Worm (Caenorhabditis elegans) whole organism, L4/young adult: Measurements from ENCODE around the gene K02H11.4.

Source experiments
- W03F9.2 ChIP-seq: fragments of 150-350 bp; optimal IDR thresholded peaks from 2 replicates; lab custom pipeline; 2014; ENCODE audit warnings: missing biosample characterization, missing genetic modification characterization
- dao-5 ChIP-seq: sonication (generic microtip); optimal IDR thresholded peaks from 2 replicates; lab custom pipeline; 2016; ENCODE audit warnings: missing genotype, missing genetic modification characterization, moderate library complexity, missing compliant biosample characterization
- him-1 ChIP-seq: sonication (generic microtip); optimal IDR thresholded peaks from 2 replicates; lab custom pipeline; 2016; ENCODE audit warnings: missing genotype, missing genetic modification reagents, missing genetic modification characterization, missing compliant biosample characterization

K02H11.4 gene

DNA sequence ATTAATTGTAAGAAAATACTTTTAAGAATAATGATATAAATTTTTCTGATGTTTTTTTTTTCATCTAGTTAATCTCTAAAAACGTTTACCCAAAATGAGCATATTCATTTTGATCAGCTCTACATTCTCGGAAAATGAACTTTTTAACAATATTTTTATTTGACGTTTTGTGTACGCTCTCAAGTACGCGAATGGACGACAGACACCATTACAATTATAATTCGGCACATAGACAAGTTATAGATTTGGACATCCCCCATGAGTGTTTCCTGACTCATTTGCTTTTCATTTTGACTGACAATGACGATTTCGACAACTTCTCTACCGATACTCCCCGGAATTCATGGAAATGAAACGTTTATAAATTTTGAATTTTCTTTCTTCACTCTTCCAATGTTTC, 31.9 kb downstream of the K02H11.4 start, which contains the start of gene sru-27:
Gene sru-27 (plus strand): TSS at position 301 of the 400 bp plus-strand sequence.
- TF ChIP-seq W03F9.2 (no peak), him-1 (tag; lab: Kevin White, UChicago) (no peak), dao-5 (tag; lab: Kevin White, UChicago) (no peak)

DNA sequence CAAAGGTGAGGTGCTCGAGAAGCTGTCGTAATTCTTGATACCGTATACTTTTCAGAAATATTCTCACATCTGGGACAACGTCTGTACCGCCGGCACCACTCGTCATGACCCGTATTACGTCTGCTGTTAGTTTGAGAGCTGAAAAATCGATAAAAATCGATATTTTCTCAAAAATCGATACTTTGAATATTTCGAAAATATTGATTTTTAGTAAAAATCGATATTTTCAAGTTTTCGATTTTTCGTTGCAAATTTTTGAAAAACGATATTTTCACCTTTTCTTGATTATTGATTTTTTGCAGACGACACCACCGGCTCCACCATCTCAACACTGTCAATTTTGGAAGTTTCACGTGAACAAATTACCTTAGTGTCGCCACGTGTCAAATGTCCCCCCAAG, 35.3 kb downstream of the K02H11.4 start:
- TF ChIP-seq him-1 (tag; lab: Kevin White, UChicago) (no peak), W03F9.2 (no peak), dao-5 (tag; lab: Kevin White, UChicago) (no peak)

DNA sequence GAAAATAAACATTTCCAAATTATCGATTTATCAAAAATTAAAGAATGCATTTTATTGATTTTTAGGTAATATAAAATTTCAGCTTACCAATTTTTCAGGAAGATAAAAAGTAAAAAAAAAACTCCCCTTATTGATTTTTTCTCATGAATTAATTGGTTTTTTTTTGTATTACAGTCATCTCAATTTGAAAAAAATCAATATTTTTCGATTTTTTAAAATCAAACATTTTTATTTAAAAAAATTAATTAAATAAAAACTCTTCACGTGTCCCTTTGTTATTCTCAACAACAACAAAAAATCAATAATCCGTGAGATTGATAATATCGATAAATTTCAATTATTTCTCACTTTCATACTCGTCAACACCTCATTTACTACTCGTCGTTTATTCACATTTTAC, 35.7 kb downstream of the K02H11.4 start, which contains the start of gene C38C3.3:
Gene C38C3.3 (plus strand): TSS at position 301 of the 400 bp plus-strand sequence.
- TF ChIP-seq W03F9.2 = no peak
- TF ChIP-seq dao-5 (tag; lab: Kevin White, UChicago) = no peak
- TF ChIP-seq him-1 (tag; lab: Kevin White, UChicago) = no peak

DNA sequence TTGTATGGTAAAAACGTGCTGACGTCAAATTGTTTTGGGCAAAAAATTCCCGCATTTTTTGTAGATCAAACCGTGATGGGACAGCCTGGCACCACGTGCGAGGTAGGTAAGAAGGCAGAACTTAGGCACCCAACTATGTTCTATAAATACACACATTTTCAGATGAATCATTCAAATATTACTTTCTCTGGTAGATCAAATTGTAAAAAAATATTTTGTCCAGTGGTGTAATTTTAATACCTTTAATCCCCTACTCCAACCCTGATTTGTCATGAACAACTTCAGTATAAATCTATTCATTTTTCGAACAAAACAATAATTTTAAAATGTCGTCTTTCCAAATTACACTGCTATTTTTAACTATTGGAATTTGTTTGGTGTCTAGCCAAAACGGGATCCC, 36.6 kb downstream of the K02H11.4 start, which contains the start of gene spig-7:
Gene spig-7 (plus strand): TSS at position 301 of the 400 bp plus-strand sequence.
- no peak for TF ChIP-seq dao-5 (tag; lab: Kevin White, UChicago)

DNA sequence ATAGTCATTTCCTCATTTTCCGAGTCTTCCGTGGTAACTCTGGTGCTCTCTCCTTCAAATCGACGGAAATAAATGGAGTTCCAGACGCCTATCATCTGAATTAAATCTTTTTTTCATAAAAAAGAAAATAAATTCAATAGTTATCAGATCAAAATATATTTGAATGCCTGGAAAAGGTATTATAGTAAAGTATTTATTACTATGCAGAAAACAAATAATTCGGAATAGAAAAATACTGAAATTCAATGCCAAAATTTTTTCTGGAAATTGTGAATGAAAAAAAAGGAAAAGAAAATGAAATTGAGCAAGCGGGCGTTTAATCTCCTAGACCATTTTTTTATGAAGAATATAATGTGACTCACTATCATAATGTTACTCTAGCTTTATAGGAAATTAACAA, 39.5 kb downstream of the K02H11.4 start, which contains the start of gene C38C3.6:
Gene C38C3.6 (minus strand): TSS at position 101 of the 400 bp plus-strand sequence.
- no peak for TF ChIP-seq W03F9.2
- TF ChIP-seq dao-5 (tag; lab: Kevin White, UChicago) = no peak
- TF ChIP-seq him-1 (tag; lab: Kevin White, UChicago) = no peak

DNA sequence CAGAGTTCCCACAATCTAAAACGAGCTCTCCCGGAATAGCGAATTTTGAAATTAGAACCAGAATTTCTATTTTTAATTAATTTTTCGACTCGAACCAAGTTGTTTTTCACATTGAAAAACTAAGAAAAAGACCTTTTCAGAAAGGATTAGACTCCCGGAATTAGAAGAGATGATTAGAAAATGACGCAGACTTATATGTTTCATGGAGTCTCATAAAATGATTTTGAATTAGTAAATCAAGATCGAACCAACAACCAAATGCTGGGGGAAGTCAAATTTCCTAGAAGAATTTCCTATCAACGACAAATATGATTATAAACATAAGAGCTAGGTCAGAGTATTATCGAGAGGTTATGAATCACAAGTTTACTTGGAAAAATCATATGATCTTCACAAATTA, 42.4 kb downstream of the K02H11.4 start:
- TF ChIP-seq W03F9.2 = no peak

DNA sequence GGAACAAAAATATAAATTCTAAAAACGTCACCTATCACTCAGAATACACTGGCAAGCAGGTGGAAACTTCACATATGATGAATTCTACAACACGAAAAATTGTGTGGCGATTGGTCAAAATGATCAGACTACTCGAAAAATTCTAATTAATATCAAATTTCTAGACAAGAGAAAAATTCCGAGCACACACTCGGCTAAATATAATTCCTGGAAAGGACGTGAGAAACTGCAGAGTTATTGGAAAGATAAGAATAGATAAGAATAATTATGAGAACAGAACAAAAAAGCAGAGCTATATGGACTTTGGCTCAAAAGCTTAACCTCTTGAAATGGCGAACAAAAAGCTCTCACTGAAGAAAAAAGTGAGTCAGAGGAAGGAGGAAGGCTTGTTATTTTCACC, 43.8 kb downstream of the K02H11.4 start:
- no peak for TF ChIP-seq dao-5 (tag; lab: Kevin White, UChicago)
- no peak for TF ChIP-seq him-1 (tag; lab: Kevin White, UChicago)
- no peak for TF ChIP-seq W03F9.2

DNA sequence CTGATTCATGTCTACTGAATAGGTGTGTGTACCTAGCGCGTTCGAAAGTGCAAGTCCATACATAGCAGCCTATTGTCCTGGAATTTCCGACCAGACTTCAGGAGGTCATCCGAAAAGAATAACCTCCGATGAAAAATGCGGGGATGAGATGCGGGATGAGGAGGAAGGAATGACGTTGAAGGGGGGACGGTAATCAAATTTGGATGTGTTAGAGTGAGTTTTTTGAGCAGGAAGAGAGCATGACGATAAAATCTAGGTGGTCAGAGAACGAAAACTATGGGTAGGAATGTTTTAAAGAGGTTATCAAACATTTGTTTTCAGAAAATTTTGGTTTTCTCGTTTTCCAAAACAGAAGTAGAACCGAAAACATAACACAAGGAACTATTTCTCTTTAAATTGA, 45.0 kb downstream of the K02H11.4 start:
- TF ChIP-seq dao-5 (tag; lab: Kevin White, UChicago) (no peak), him-1 (tag; lab: Kevin White, UChicago) (no peak), W03F9.2 (no peak)

DNA sequence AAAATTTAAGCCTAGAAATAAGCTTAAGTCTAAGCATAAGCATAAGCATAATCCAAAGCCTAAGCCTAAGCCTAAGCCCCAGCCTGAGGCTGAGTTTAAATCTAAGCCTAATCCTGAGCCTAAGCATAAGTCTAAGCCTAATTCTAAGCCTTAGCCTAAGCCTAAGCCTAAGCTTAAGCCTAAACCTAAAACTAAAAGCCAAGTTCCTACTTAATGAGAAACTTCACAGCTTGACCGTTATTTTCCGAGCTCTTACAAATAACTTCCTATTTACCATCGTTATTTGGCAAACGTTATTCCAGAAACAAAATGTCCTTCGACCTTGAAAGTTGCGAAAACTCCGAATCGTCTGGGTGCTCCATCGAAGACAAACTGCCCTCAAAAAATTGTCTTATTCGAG, 49.3 kb downstream of the K02H11.4 start, which contains the start of gene C38C3.4:
Gene C38C3.4 (plus strand): TSS at position 301 of the 400 bp plus-strand sequence.
- TF ChIP-seq dao-5 (tag; lab: Kevin White, UChicago) (no peak), him-1 (tag; lab: Kevin White, UChicago) (no peak), W03F9.2 (no peak)

DNA sequence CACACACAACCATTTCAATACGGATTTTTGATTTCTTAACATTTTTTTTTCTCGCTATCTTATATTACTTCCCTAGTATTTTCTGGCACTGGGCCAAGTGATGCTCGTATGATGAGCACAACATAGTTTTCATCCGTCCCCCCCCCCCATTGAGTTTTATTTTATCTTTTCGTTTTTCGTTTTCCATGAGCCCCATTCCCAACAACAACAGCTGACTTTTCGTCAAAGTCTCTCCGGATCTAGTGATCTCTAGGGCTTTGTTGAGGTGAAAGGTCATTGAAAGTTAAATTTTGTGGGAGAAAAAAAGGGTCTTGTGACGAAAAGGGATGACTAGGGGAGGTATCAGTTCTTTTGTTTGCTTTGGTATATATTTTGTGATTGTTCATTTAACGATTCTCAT, 50.2 kb downstream of the K02H11.4 start:
- TF ChIP-seq dao-5 (tag; lab: Kevin White, UChicago) (no peak), W03F9.2 (no peak), him-1 (tag; lab: Kevin White, UChicago) (no peak)
